Fruit fly (Drosophila melanogaster): ENCODE measurements around the gene crim.

crim gene

dm6 chr3L:11680298-11680697 lies 30.9 kb downstream of the crim start, which contains the start of gene CG32085 (continued):
- no peak for TF ChIP-seq prd (optimal IDR thresholded peaks at IDR 0.05)
- peak; percentile 55 for TF ChIP-seq prd (GFP tag; IDR thresholded peaks at IDR 0.05)
- peak; percentile 45 for TF ChIP-seq CG11504 (tag; optimal IDR thresholded peaks at IDR 0.05)
- peak; percentile 38 for TF ChIP-seq Dek (tag; optimal IDR thresholded peaks at IDR 0.05)
- TF ChIP-seq Hr78 (GFP tag; optimal IDR thresholded peaks at IDR 0.05), result no peak
- TF ChIP-seq Lpt (GFP tag; optimal IDR thresholded peaks at IDR 0.05), result no peak
- peak; percentile 31 to 53 for TF ChIP-seq Pdp1 (GFP tag; optimal IDR thresholded peaks at IDR 0.05)
- peak; percentile 27 for TF ChIP-seq maf-S (GFP tag; optimal IDR thresholded peaks at IDR 0.05)
- TF ChIP-seq slp2 (GFP tag; optimal IDR thresholded peaks at IDR 0.05), result peak; percentile 1
- no peak for TF ChIP-seq CG8765 (GFP tag; IDR thresholded peaks at IDR 0.05)
- TF ChIP-seq insv (GFP tag; optimal IDR thresholded peaks at IDR 0.05), result no peak
- TF ChIP-seq CG10321 (GFP tag; IDR thresholded peaks at IDR 0.05), result no peak
- peak; percentile 62 for TF ChIP-seq Deaf1 (tag; optimal IDR thresholded peaks at IDR 0.05)
- no peak for TF ChIP-seq Lim3 (GFP tag; IDR thresholded peaks at IDR 0.05)
- TF ChIP-seq CG4820 (GFP tag; optimal IDR thresholded peaks at IDR 0.05), result peak; percentile 22
- TF ChIP-seq GATAe (GFP tag; conservative IDR thresholded peaks at IDR 0.05), result no peak
- peak; percentile 67 for TF ChIP-seq schlank (tag; optimal IDR thresholded peaks at IDR 0.05)
- TF ChIP-seq ewg (GFP tag; optimal IDR thresholded peaks at IDR 0.05), result peak; percentile 99
- TF ChIP-seq dati (GFP tag; IDR thresholded peaks at IDR 0.05), result no peak
- no peak for TF ChIP-seq tll (GFP tag; optimal IDR thresholded peaks at IDR 0.05)
- TF ChIP-seq Hsf (GFP tag; optimal IDR thresholded peaks at IDR 0.05), result peak; percentile 46
- TF ChIP-seq nmo (GFP tag; optimal IDR thresholded peaks at IDR 0.05), result no peak
- no peak for TF ChIP-seq Mad (GFP tag; optimal IDR thresholded peaks at IDR 0.05)
- no peak for TF ChIP-seq CG4617 (GFP tag; optimal IDR thresholded peaks at IDR 0.05; ENCODE audit: borderline replicate concordance)
- no peak for TF ChIP-seq sima (GFP tag; optimal IDR thresholded peaks at IDR 0.05)
- no peak for TF ChIP-seq Bdp1 (GFP tag; optimal IDR thresholded peaks at IDR 0.05)
- TF ChIP-seq jing (GFP tag; optimal IDR thresholded peaks at IDR 0.05), result no peak
- peak; percentile 91 for TF ChIP-seq CG32532 (GFP tag; IDR thresholded peaks at IDR 0.05)
- peak; percentile 68 for TF ChIP-seq ind (GFP tag; optimal IDR thresholded peaks at IDR 0.05)
- peak; percentile 32; the same call in 1 of the 2 replicates for TF ChIP-seq CG10366 (GFP tag; IDR thresholded peaks at IDR 0.05)
- peak; percentile 59 for TF ChIP-seq CG2678 (tag; optimal IDR thresholded peaks at IDR 0.05)
- peak; percentile 53 for TF ChIP-seq Rx (GFP tag; IDR thresholded peaks at IDR 0.05)
- TF ChIP-seq Mrtf (GFP tag; IDR thresholded peaks at IDR 0.05), result peak; percentile 79
- no peak for TF ChIP-seq CG2202 (tag; optimal IDR thresholded peaks at IDR 0.05)
- no peak for TF ChIP-seq gce (GFP tag; IDR thresholded peaks at IDR 0.05)
- TF ChIP-seq Rfx (GFP tag; IDR thresholded peaks at IDR 0.05), result peak; percentile 93
- no peak for TF ChIP-seq CG12104 (GFP tag; optimal IDR thresholded peaks at IDR 0.05)
- peak; percentile 20 for TF ChIP-seq CG10209 (GFP tag; optimal IDR thresholded peaks at IDR 0.05)
- no peak for TF ChIP-seq CkIIα-i1 (GFP tag; IDR thresholded peaks at IDR 0.05)
- TF ChIP-seq CG9609 (GFP tag; optimal IDR thresholded peaks at IDR 0.05), result peak; percentile 44
- peak; percentile 60 for TF ChIP-seq CG10543 (GFP tag; optimal IDR thresholded peaks at IDR 0.05)
- peak; percentile 82 for TF ChIP-seq slbo (GFP tag; IDR thresholded peaks at IDR 0.05)
- TF ChIP-seq z (GFP tag; IDR thresholded peaks at IDR 0.05), result 0 out of 3 replicates have a peak, but pooled peaks have one; percentile 29
- peak; percentile 66 for TF ChIP-seq Atf6 (GFP tag; IDR thresholded peaks at IDR 0.05)
- TF ChIP-seq CG2875 (GFP tag; optimal IDR thresholded peaks at IDR 0.05), result no peak
- peak; percentile 52 for TF ChIP-seq pum (GFP tag; optimal IDR thresholded peaks at IDR 0.05)
- no peak for TF ChIP-seq ato (GFP tag; IDR thresholded peaks at IDR 0.05; ENCODE audit: partially characterized antibody)
- TF ChIP-seq CG2129 (GFP tag; IDR thresholded peaks at IDR 0.05; ENCODE audit: partially characterized antibody), result no peak
- peak; percentile 42; the same call in 1 of the 2 replicates for TF ChIP-seq CG4404 (GFP tag; IDR thresholded peaks at IDR 0.05)
- no peak; the same call in 1 of the 2 replicates for TF ChIP-seq dan (GFP tag; IDR thresholded peaks at IDR 0.05)
- TF ChIP-seq Xrp1 (GFP tag; IDR thresholded peaks at IDR 0.05), result no peak; the same call in 1 of the 2 replicates

All from whole organism, embryonic.